Fruit fly (Drosophila melanogaster) whole organism, adult: ENCODE results near the gene Rift.

Experiments
- CG11617 ChIP-seq: fragments of 200-800 bp; sonication (Bioruptor generic); optimal IDR thresholded peaks from 2 replicates; lab custom pipeline; 2017; ENCODE audit warnings: mild to moderate bottlenecking, missing biosample characterization, missing genetic modification reagents, missing genetic modification characterization
- CG7101 ChIP-seq: fragments of 200-800 bp; sonication (Bioruptor generic); optimal IDR thresholded peaks from 2 replicates; lab custom pipeline; 2018; ENCODE audit warnings: missing biosample characterization, mild to moderate bottlenecking, missing genetic modification characterization, moderate library complexity
- Clk ChIP-seq: fragments of 200-800 bp; sonication (Bioruptor generic); optimal IDR thresholded peaks from 2 replicates; lab custom pipeline; 2017; ENCODE audit warnings: missing biosample characterization, missing genetic modification characterization
- Crg-1 ChIP-seq: fragments of 200-800 bp; sonication (Bioruptor generic); optimal IDR thresholded peaks from 2 replicates; lab custom pipeline; 2016; ENCODE audit warnings: missing biosample characterization, missing genetic modification characterization
- Hr96 ChIP-seq: fragments of 200-800 bp; sonication (Bioruptor generic); optimal IDR thresholded peaks from 2 replicates; lab custom pipeline; 2016; ENCODE audit warnings: missing biosample characterization, missing genetic modification characterization
- cic ChIP-seq: fragments of 200-800 bp; sonication (Bioruptor generic); optimal IDR thresholded peaks from 2 replicates; lab custom pipeline; 2017; ENCODE audit warnings: missing biosample characterization, mild to moderate bottlenecking, missing genetic modification characterization, moderate library complexity
- kay ChIP-seq: fragments of 200-800 bp; sonication (Bioruptor generic); peaks from one replicate; lab custom pipeline; 2016; ENCODE audit warnings: missing biosample characterization, missing genetic modification characterization, borderline replicate concordance
- tj ChIP-seq: fragments of 200-800 bp; sonication (Bioruptor generic); optimal IDR thresholded peaks from 3 replicates; lab custom pipeline; 2017; ENCODE audit warnings: missing biosample characterization, mild to moderate bottlenecking, missing genetic modification characterization, moderate library complexity
- toe ChIP-seq: fragments of 200-800 bp; sonication (Bioruptor generic); optimal IDR thresholded peaks from 2 replicates; lab custom pipeline; 2016; ENCODE audit warnings: missing biosample characterization, missing genetic modification characterization

DNA sequence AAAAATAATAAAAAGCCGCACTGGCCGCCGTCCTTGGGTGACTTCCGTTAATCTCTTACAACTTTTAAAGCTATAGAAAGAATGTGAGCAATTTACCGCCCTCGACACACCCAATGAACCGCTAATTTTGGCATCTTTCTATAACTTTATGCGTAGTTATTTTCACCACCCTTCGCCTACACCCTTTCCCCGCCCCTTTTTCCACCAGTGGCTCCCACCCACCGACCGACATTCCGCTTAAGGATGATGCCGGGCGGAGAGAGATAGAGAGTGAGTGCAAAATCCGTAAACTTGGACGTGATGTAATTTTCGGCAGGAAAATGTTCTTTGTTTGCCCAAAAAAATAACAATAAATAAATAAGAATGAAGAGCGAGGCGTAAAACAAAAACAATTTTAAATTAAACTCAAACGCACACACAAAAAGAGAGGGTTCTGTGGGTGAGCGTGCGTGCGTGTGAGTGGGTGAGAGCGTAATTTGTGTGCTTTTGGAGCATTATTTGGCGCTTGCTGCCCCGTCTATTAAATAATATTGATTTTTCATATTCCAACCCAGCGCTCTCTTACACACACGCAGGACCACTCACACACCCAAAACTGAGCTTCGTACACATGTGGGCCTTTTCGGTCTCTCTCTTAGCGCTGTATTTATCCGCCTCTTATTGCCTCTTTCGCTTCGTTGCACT lies 32.4 kb downstream of the Rift start:
- TF ChIP-seq cic (GFP tag; lab: Kevin White, UChicago): peak; percentile 39
- no peak for TF ChIP-seq Crg-1 (GFP tag; lab: Kevin White, UChicago)
- no peak for TF ChIP-seq tj (GFP tag; lab: Kevin White, UChicago)
- TF ChIP-seq CG7101 (tag; lab: Kevin White, UChicago): no peak
- TF ChIP-seq kay (GFP tag; lab: Kevin White, UChicago): peak; percentile 8
- TF ChIP-seq CG11617 (GFP tag; lab: Kevin White, UChicago): no peak
- no peak for TF ChIP-seq Clk (GFP tag; lab: Kevin White, UChicago)
- no peak for TF ChIP-seq toe
- TF ChIP-seq Hr96 (GFP tag; lab: Kevin White, UChicago): no peak
